Fruit fly (Drosophila melanogaster) whole organism, prepupa: Measurements from ENCODE around the gene TM9SF3.

Experiments
- CG10631 ChIP-seq: fragments of 200-800 bp; sonication (Bioruptor generic); optimal IDR thresholded peaks from 2 replicates; lab custom pipeline; 2016; ENCODE audit warnings: missing biosample characterization, missing genetic modification characterization
- CG10669 ChIP-seq: fragments of 200-800 bp; sonication (Bioruptor generic); optimal IDR thresholded peaks from 3 replicates; lab custom pipeline; 2018; ENCODE audit warnings: missing biosample characterization, mild to moderate bottlenecking, missing genetic modification characterization, moderate library complexity
- CG11294 ChIP-seq: fragments of 200-800 bp; sonication (Bioruptor generic); IDR thresholded peaks from 2 replicates; pipeline ENCODE4 v1.3.6; 2022; ENCODE audit warnings: missing biosample characterization, missing genetic modification characterization
- CG11902 ChIP-seq: fragments of 200-800 bp; sonication (Bioruptor generic); optimal IDR thresholded peaks from 3 replicates; lab custom pipeline; 2016; ENCODE audit warnings: missing biosample characterization, missing genetic modification characterization
- CG15336 ChIP-seq: fragments of 200-800 bp; sonication (Bioruptor generic); IDR thresholded peaks from 2 replicates; pipeline ENCODE4 v1.3.6; 2022; ENCODE audit warnings: missing biosample characterization, missing genetic modification characterization
- CG1621 ChIP-seq: fragments of 200-800 bp; sonication (Bioruptor generic); optimal IDR thresholded peaks from 3 replicates; lab custom pipeline; 2018; ENCODE audit warnings: missing biosample characterization, mild to moderate bottlenecking, missing genetic modification characterization
- CG16779 ChIP-seq: fragments of 200-800 bp; sonication (Bioruptor generic); optimal IDR thresholded peaks from 3 replicates; lab custom pipeline; 2017; ENCODE audit warnings: missing biosample characterization, mild to moderate bottlenecking, missing genetic modification characterization
- CG3032 ChIP-seq: fragments of 200-800 bp; optimal IDR thresholded peaks from 2 replicates; lab custom pipeline; 2019; ENCODE audit warnings: missing biosample characterization, mild to moderate bottlenecking, missing genetic modification characterization, moderate library complexity
- CG31627 ChIP-seq: fragments of 200-800 bp; sonication (Bioruptor generic); optimal IDR thresholded peaks from 3 replicates; lab custom pipeline; 2016; ENCODE audit warnings: missing biosample characterization, missing genetic modification characterization
- CG32006 ChIP-seq: fragments of 200-800 bp; sonication (Bioruptor generic); optimal IDR thresholded peaks from 3 replicates; lab custom pipeline; 2017; ENCODE audit warnings: missing biosample characterization, mild to moderate bottlenecking, missing genetic modification characterization
- CG34406 ChIP-seq: fragments of 200-800 bp; sonication (Bioruptor generic); optimal IDR thresholded peaks from 3 replicates; lab custom pipeline; 2016; ENCODE audit warnings: missing biosample characterization, missing genetic modification characterization
- CG3919 ChIP-seq: fragments of 200-800 bp; sonication (Bioruptor generic); optimal IDR thresholded peaks from 3 replicates; lab custom pipeline; 2016; ENCODE audit warnings: missing biosample characterization, missing genetic modification characterization
- CG6163 ChIP-seq: fragments of 200-800 bp; sonication (Bioruptor generic); IDR thresholded peaks from 3 replicates; pipeline ENCODE4 v1.3.6; 2022; ENCODE audit warnings: missing biosample characterization, missing genetic modification characterization
- CG6276 ChIP-seq: fragments of 200-800 bp; sonication (Bioruptor generic); optimal IDR thresholded peaks from 2 replicates; lab custom pipeline; 2017; ENCODE audit warnings: missing biosample characterization, mild to moderate bottlenecking, missing genetic modification characterization
- CG6792 ChIP-seq: fragments of 200-800 bp; sonication (Bioruptor generic); optimal IDR thresholded peaks from 3 replicates; lab custom pipeline; 2016; ENCODE audit warnings: missing biosample characterization, missing genetic modification characterization
- CG6808 ChIP-seq: fragments of 200-800 bp; sonication (Bioruptor generic); optimal IDR thresholded peaks from 3 replicates; lab custom pipeline; 2017; ENCODE audit warnings: missing biosample characterization, missing genetic modification characterization, mild to moderate bottlenecking, moderate library complexity, missing genetic modification reagents
- CG6854 ChIP-seq: fragments of 200-800 bp; sonication (Bioruptor generic); optimal IDR thresholded peaks from 2 replicates; lab custom pipeline; 2017; ENCODE audit warnings: missing biosample characterization, mild to moderate bottlenecking, missing genetic modification characterization
- CG7368 ChIP-seq: fragments of 200-800 bp; sonication (Bioruptor generic); optimal IDR thresholded peaks from 3 replicates; lab custom pipeline; 2016; ENCODE audit warnings: missing biosample characterization, missing genetic modification characterization
- CG8119 ChIP-seq: fragments of 200-800 bp; sonication (Bioruptor generic); IDR thresholded peaks from 3 replicates; pipeline ENCODE4 v1.3.6; 2022; ENCODE audit warnings: missing biosample characterization, missing genetic modification characterization
- CG8319 ChIP-seq: fragments of 200-800 bp; sonication (Bioruptor generic); optimal IDR thresholded peaks from 3 replicates; lab custom pipeline; 2016; ENCODE audit warnings: missing biosample characterization, missing genetic modification characterization
- CG9139 ChIP-seq: fragments of 200-800 bp; sonication (Bioruptor generic); optimal IDR thresholded peaks from 3 replicates; lab custom pipeline; 2017; ENCODE audit warnings: missing biosample characterization, mild to moderate bottlenecking, missing genetic modification characterization
- Eip78C ChIP-seq: fragments of 200-800 bp; sonication (Bioruptor generic); peaks from one replicate; lab custom pipeline; 2016; ENCODE audit warnings: missing biosample characterization, missing genetic modification characterization
- Eip93F ChIP-seq: fragments of 200-800 bp; sonication (Bioruptor generic); optimal IDR thresholded peaks from 2 replicates; lab custom pipeline; 2016; ENCODE audit warnings: missing biosample characterization, mild to moderate bottlenecking, missing genetic modification characterization
- Ets21C ChIP-seq: fragments of 200-800 bp; sonication (Bioruptor generic); optimal IDR thresholded peaks from 3 replicates; lab custom pipeline; 2016; ENCODE audit warnings: missing biosample characterization, missing genetic modification characterization
- Ets96B ChIP-seq: fragments of 200-800 bp; optimal IDR thresholded peaks from 2 replicates; lab custom pipeline; 2019; ENCODE audit warnings: missing biosample characterization, mild to moderate bottlenecking, missing genetic modification characterization, moderate library complexity
- Gug ChIP-seq: fragments of 200-800 bp; sonication (Bioruptor generic); IDR thresholded peaks from 2 replicates; pipeline ENCODE4 v1.3.6; 2022; ENCODE audit warnings: missing biosample characterization, missing genetic modification characterization
- Hr38 ChIP-seq: sonication (Bioruptor generic); optimal IDR thresholded peaks from 2 replicates; lab custom pipeline; 2016; ENCODE audit warnings: missing biosample characterization, missing genetic modification characterization
- Hr39 ChIP-seq: fragments of 200-800 bp; sonication (Bioruptor generic); optimal IDR thresholded peaks from 2 replicates; lab custom pipeline; 2016; ENCODE audit warnings: missing biosample characterization, missing genetic modification characterization
- Lpt ChIP-seq: fragments of 200-800 bp; sonication (Bioruptor generic); optimal IDR thresholded peaks from 3 replicates; lab custom pipeline; 2016; ENCODE audit warnings: missing biosample characterization, missing genetic modification characterization
- Met ChIP-seq: fragments of 200-800 bp; sonication (Bioruptor generic); optimal IDR thresholded peaks from 3 replicates; lab custom pipeline; 2016; ENCODE audit warnings: missing biosample characterization, missing genetic modification characterization
- OdsH ChIP-seq: fragments of 200-800 bp; sonication (Bioruptor generic); optimal IDR thresholded peaks from 3 replicates; lab custom pipeline; 2016; ENCODE audit warnings: missing biosample characterization, missing genetic modification characterization
- Smox ChIP-seq: fragments of 200-800 bp; sonication (Bioruptor generic); optimal IDR thresholded peaks from 3 replicates; lab custom pipeline; 2016; ENCODE audit warnings: missing biosample characterization, missing genetic modification characterization
- Sox102F ChIP-seq: fragments of 200-800 bp; sonication (Bioruptor generic); optimal IDR thresholded peaks from 2 replicates; lab custom pipeline; 2016; ENCODE audit warnings: missing biosample characterization, mild to moderate bottlenecking, missing genetic modification characterization
- Sox14 ChIP-seq: fragments of 200-800 bp; sonication (Bioruptor generic); optimal IDR thresholded peaks from 3 replicates; lab custom pipeline; 2016; ENCODE audit warnings: missing biosample characterization, missing genetic modification characterization
- Sox15 ChIP-seq: fragments of 200-800 bp; sonication (Bioruptor generic); optimal IDR thresholded peaks from 3 replicates; lab custom pipeline; 2016; ENCODE audit warnings: missing biosample characterization, missing genetic modification characterization
- achi ChIP-seq: fragments of 200-800 bp; sonication (Bioruptor generic); optimal IDR thresholded peaks from 3 replicates; lab custom pipeline; 2016; ENCODE audit warnings: missing biosample characterization, missing genetic modification characterization
- acj6 ChIP-seq: fragments of 200-800 bp; sonication (Bioruptor generic); optimal IDR thresholded peaks from 3 replicates; lab custom pipeline; 2016; ENCODE audit warnings: missing biosample characterization, missing genetic modification characterization
- cyc ChIP-seq: fragments of 200-800 bp; sonication (Bioruptor generic); optimal IDR thresholded peaks from 3 replicates; lab custom pipeline; 2016; ENCODE audit warnings: missing biosample characterization, missing genetic modification characterization
- dac ChIP-seq: fragments of 200-800 bp; sonication (Bioruptor generic); optimal IDR thresholded peaks from 2 replicates; lab custom pipeline; 2017; ENCODE audit warnings: missing biosample characterization, mild to moderate bottlenecking, missing genetic modification characterization
- dsx ChIP-seq: fragments of 200-800 bp; optimal IDR thresholded peaks from 3 replicates; lab custom pipeline; 2019; ENCODE audit warnings: missing biosample characterization, mild to moderate bottlenecking, missing genetic modification characterization, moderate library complexity; ENCODE audit not compliant: poor library complexity, severe bottlenecking
- esn ChIP-seq: fragments of 200-800 bp; sonication (Bioruptor generic); optimal IDR thresholded peaks from 2 replicates; lab custom pipeline; 2016; ENCODE audit warnings: missing biosample characterization, mild to moderate bottlenecking, missing genetic modification characterization, moderate library complexity
- fd59A ChIP-seq: fragments of 200-800 bp; sonication (Bioruptor generic); optimal IDR thresholded peaks from 2 replicates; lab custom pipeline; 2017; ENCODE audit warnings: missing biosample characterization, mild to moderate bottlenecking, missing genetic modification characterization, missing genetic modification reagents
- fd85E ChIP-seq: fragments of 200-800 bp; sonication (Bioruptor generic); optimal IDR thresholded peaks from 3 replicates; lab custom pipeline; 2016; ENCODE audit warnings: missing biosample characterization, missing genetic modification characterization
- fkh ChIP-seq: fragments of 200-800 bp; sonication (Bioruptor generic); optimal IDR thresholded peaks from 3 replicates; lab custom pipeline; 2017; ENCODE audit warnings: missing biosample characterization, mild to moderate bottlenecking, missing genetic modification characterization, moderate library complexity
- lz ChIP-seq: fragments of 200-800 bp; sonication (Bioruptor generic); optimal IDR thresholded peaks from 3 replicates; lab custom pipeline; 2016; ENCODE audit warnings: missing biosample characterization, missing genetic modification characterization
- net ChIP-seq: fragments of 200-800 bp; sonication (Bioruptor generic); optimal IDR thresholded peaks from 3 replicates; lab custom pipeline; 2016; ENCODE audit warnings: missing biosample characterization, missing genetic modification characterization
- pdm3 ChIP-seq: fragments of 200-800 bp; sonication (Bioruptor generic); optimal IDR thresholded peaks from 3 replicates; lab custom pipeline; 2016; ENCODE audit warnings: missing biosample characterization, missing genetic modification characterization
- salr ChIP-seq, 2 experiments: fragments of 200-800 bp; sonication (Bioruptor generic); optimal IDR thresholded peaks; 3 replicates each; lab custom pipeline; 2016 to 2018; ENCODE audit warnings: missing biosample characterization in 2 of 2, missing genetic modification characterization in 2 of 2, mild to moderate bottlenecking in 1 of 2
- spab ChIP-seq: fragments of 200-800 bp; sonication (Bioruptor generic); optimal IDR thresholded peaks from 2 replicates; lab custom pipeline; 2017; ENCODE audit warnings: missing biosample characterization, mild to moderate bottlenecking, missing genetic modification characterization, missing genetic modification reagents
- ss ChIP-seq, 2 experiments: fragments of 200-800 bp; sonication (Bioruptor generic); optimal IDR thresholded peaks; 2 replicates in 1 of 2; 3 replicates in 1 of 2; lab custom pipeline; 2017 to 2018; ENCODE audit warnings: mild to moderate bottlenecking in 2 of 2, missing biosample characterization in 2 of 2, missing genetic modification characterization in 2 of 2, moderate library complexity in 1 of 2
- svp ChIP-seq: fragments of 200-800 bp; sonication (Bioruptor generic); peaks from one replicate; lab custom pipeline; 2016; ENCODE audit warnings: missing biosample characterization, missing genetic modification characterization
- topi ChIP-seq: fragments of 200-800 bp; sonication (Bioruptor generic); optimal IDR thresholded peaks from 3 replicates; lab custom pipeline; 2016; ENCODE audit warnings: missing biosample characterization, missing genetic modification characterization
- vri ChIP-seq: fragments of 200-800 bp; sonication (Bioruptor generic); optimal IDR thresholded peaks from 3 replicates; lab custom pipeline; 2016; ENCODE audit warnings: missing biosample characterization, mild to moderate bottlenecking, missing genetic modification characterization

TM9SF3 gene

DNA sequence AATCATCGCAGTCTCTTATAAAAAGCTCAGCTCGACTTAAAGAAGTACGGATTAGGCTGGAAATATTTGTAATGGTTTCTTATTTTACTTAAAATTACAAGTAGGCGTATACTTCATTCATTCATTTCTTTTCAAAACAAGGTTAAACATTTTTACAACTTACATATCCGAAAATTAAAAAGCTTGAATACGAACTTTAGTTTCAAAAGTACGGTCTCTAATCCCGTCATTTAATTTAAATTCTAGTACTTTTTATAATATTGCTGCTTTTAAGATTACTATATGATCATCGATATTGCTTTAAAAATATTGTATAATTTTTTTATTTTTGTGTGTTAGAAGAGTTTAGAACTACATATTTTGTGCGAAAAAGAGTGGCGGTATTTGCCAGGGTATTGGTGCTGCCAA lies 26.4 kb upstream of the TM9SF3 start:
- peak in 1 of 2 experiments; percentile 62 for TF ChIP-seq salr (GFP tag; optimal IDR thresholded peaks at IDR 0.05; lab: Kevin White, UChicago)
- TF ChIP-seq fd85E (GFP tag; lab: Kevin White, UChicago) = no peak
- TF ChIP-seq Ets21C (GFP tag; lab: Kevin White, UChicago) = peak; percentile 46
- no peak for TF ChIP-seq CG11902 (GFP tag; lab: Kevin White, UChicago)
- peak; percentile 95 for TF ChIP-seq svp (GFP tag; lab: Kevin White, UChicago)
- no peak; the same call in 1 of the 2 replicates for TF ChIP-seq CG15336 (GFP tag; lab: Robert Waterston, UW)
- TF ChIP-seq CG3032 = no peak
- peak; percentile 46 for TF ChIP-seq cyc (GFP tag; lab: Kevin White, UChicago)
- no peak for TF ChIP-seq ss (GFP tag; optimal IDR thresholded peaks at IDR 0.05; lab: Kevin White, UChicago)
- TF ChIP-seq fkh (GFP tag; lab: Kevin White, UChicago) = no peak
- TF ChIP-seq CG10631 (GFP tag; lab: Kevin White, UChicago) = peak; percentile 53
- TF ChIP-seq CG10669 (GFP tag; lab: Kevin White, UChicago) = no peak
- peak; percentile 12 for TF ChIP-seq CG34406 (GFP tag; lab: Kevin White, UChicago)
- no peak for TF ChIP-seq CG7368
- TF ChIP-seq Ets96B (tag; lab: Kevin White, UChicago) = no peak
- no peak for TF ChIP-seq spab
- TF ChIP-seq OdsH (GFP tag; lab: Kevin White, UChicago) = peak; percentile 29
- TF ChIP-seq Eip93F (GFP tag; lab: Kevin White, UChicago) = no peak
- no peak for TF ChIP-seq Lpt (GFP tag; lab: Kevin White, UChicago)
- no peak for TF ChIP-seq CG8319 (GFP tag; lab: Kevin White, UChicago)
- TF ChIP-seq dsx (GFP tag; lab: Kevin White, UChicago) = no peak
- no peak for TF ChIP-seq dac (GFP tag; lab: Kevin White, UChicago)
- peak; percentile 33 for TF ChIP-seq pdm3 (GFP tag; lab: Kevin White, UChicago)
- peak; percentile 8 for TF ChIP-seq CG6276 (GFP tag; lab: Kevin White, UChicago)
- TF ChIP-seq CG32006 (GFP tag; lab: Kevin White, UChicago) = peak; percentile 64
- peak; percentile 65 for TF ChIP-seq CG31627 (GFP tag; lab: Kevin White, UChicago)
- peak; percentile 4 for TF ChIP-seq CG3919
- peak; percentile 84 for TF ChIP-seq topi
- TF ChIP-seq CG9139 (GFP tag; lab: Kevin White, UChicago) = no peak
- no peak for TF ChIP-seq CG1621
- no peak for TF ChIP-seq fd59A
- TF ChIP-seq lz = peak; percentile 74
- TF ChIP-seq Smox (GFP tag; lab: Kevin White, UChicago) = peak; percentile 62
- peak; percentile 81 for TF ChIP-seq esn
- TF ChIP-seq CG6792 (GFP tag; lab: Kevin White, UChicago) = peak; percentile 13
- TF ChIP-seq CG8119 (GFP tag; lab: Robert Waterston, UW) = peak; percentile 38; the same call in 1 of the 3 replicates
- TF ChIP-seq vri (GFP tag; lab: Kevin White, UChicago) = no peak
- TF ChIP-seq Sox102F (GFP tag; lab: Kevin White, UChicago) = peak; percentile 47
- TF ChIP-seq CG11294 = no peak
- no peak for TF ChIP-seq net
- no peak for TF ChIP-seq CG6808 (GFP tag; lab: Kevin White, UChicago)
- TF ChIP-seq Hr39 (GFP tag; lab: Kevin White, UChicago) = peak; percentile 64
- TF ChIP-seq CG16779 (tag; lab: Kevin White, UChicago) = no peak
- no peak for TF ChIP-seq CG6854 (GFP tag; lab: Kevin White, UChicago)
- peak; percentile 47; the same call in 1 of the 3 replicates for TF ChIP-seq CG6163 (GFP tag; lab: Robert Waterston, UW)
- no peak for TF ChIP-seq Hr38 (GFP tag; lab: Kevin White, UChicago)
- TF ChIP-seq Met (GFP tag; lab: Kevin White, UChicago) = peak; percentile 61
- peak; percentile 37 for TF ChIP-seq acj6 (GFP tag; lab: Kevin White, UChicago)
- peak; percentile 60 for TF ChIP-seq Sox14 (GFP tag; lab: Kevin White, UChicago)
- TF ChIP-seq Sox15 (GFP tag; lab: Kevin White, UChicago) = no peak
- TF ChIP-seq Eip78C (GFP tag; lab: Kevin White, UChicago) = peak; percentile 95
- peak; percentile 33 for TF ChIP-seq achi (GFP tag; lab: Kevin White, UChicago)
- no peak for TF ChIP-seq Gug
